Worm (Caenorhabditis elegans) whole organism, young adult: Measurements from ENCODE around the gene F25E5.1.

Source experiments
- B0035.1 ChIP-seq: sonication (generic microtip); optimal IDR thresholded peaks from 2 replicates; lab custom pipeline; 2016; ENCODE audit warnings: missing genetic modification characterization, mild to moderate bottlenecking, missing compliant biosample characterization, missing genotype, missing genetic modification reagents
- F10E7.11 ChIP-seq: sonication (generic microtip); optimal IDR thresholded peaks from 2 replicates; lab custom pipeline; 2017; ENCODE audit warnings: mild to moderate bottlenecking, missing genetic modification characterization, moderate library complexity, missing compliant biosample characterization
- F23B12.7 ChIP-seq: sonication (generic microtip); optimal IDR thresholded peaks from 2 replicates; lab custom pipeline; 2017; ENCODE audit warnings: missing genetic modification characterization, mild to moderate bottlenecking, missing compliant biosample characterization, antibody characterized with exemption, moderate library complexity; ENCODE audit not compliant: insufficient read depth
- F33H1.4 ChIP-seq: fragments of 200-800 bp; sonication (Bioruptor generic); IDR thresholded peaks from 2 replicates; pipeline ENCODE4 v1.3.6; 2022; ENCODE audit warnings: missing genetic modification reagents, missing genetic modification characterization, missing compliant biosample characterization
- F49E8.2 ChIP-seq: sonication (generic microtip); optimal IDR thresholded peaks from 3 replicates; lab custom pipeline; 2017; ENCODE audit warnings: missing genetic modification characterization, mild to moderate bottlenecking, missing compliant biosample characterization, antibody characterized with exemption, moderate library complexity; ENCODE audit not compliant: insufficient read depth
- F52B5.7 ChIP-seq: sonication (generic microtip); optimal IDR thresholded peaks from 2 replicates; lab custom pipeline; 2016; ENCODE audit warnings: mild to moderate bottlenecking, missing genetic modification characterization, missing compliant biosample characterization
- F55B11.4 ChIP-seq: sonication (generic microtip); optimal IDR thresholded peaks from 2 replicates; lab custom pipeline; 2016; ENCODE audit warnings: missing compliant biosample characterization, missing genetic modification characterization, borderline replicate concordance; ENCODE audit not compliant: insufficient read depth
- K11D2.4 ChIP-seq: fragments of 200-800 bp; sonication (Bioruptor generic); IDR thresholded peaks from 2 replicates; pipeline ENCODE4 v1.3.6; 2022; ENCODE audit warnings: missing genetic modification reagents, missing genetic modification characterization, missing compliant biosample characterization
- T26A5.8 ChIP-seq: sonication (generic microtip); optimal IDR thresholded peaks from 2 replicates; lab custom pipeline; 2016; ENCODE audit warnings: missing genetic modification characterization, missing compliant biosample characterization
- Y53F4B.3 ChIP-seq: fragments of 200-800 bp; sonication (Bioruptor generic); IDR thresholded peaks from 2 replicates; pipeline ENCODE4 v1.3.6; 2022; ENCODE audit warnings: missing genetic modification reagents, missing genetic modification characterization, missing compliant biosample characterization
- Y53G8AR.9 ChIP-seq: fragments of 200-800 bp; sonication (Bioruptor generic); conservative IDR thresholded peaks from 2 replicates; pipeline ENCODE4 v1.3.6; 2022; ENCODE audit warnings: missing genetic modification reagents, missing genetic modification characterization, missing compliant biosample characterization
- ZK185.1 ChIP-seq: sonication (generic microtip); optimal IDR thresholded peaks from 2 replicates; lab custom pipeline; 2016; ENCODE audit warnings: mild to moderate bottlenecking, missing genetic modification characterization, missing compliant biosample characterization; ENCODE audit not compliant: poor library complexity, severe bottlenecking
- ama-1 ChIP-seq, 3 experiments: fragments of 150-350 bp in 1 of 3; sonication (generic microtip) in 2 of 3; optimal IDR thresholded peaks; 2 replicates each; lab custom pipeline; 2014 to 2018; ENCODE audit warnings: missing biosample characterization in 2 of 3, missing genetic modification characterization in 2 of 3, missing genetic modification reagents in 2 of 3
- aptf-3 ChIP-seq: fragments of 200-800 bp; sonication (Bioruptor generic); IDR thresholded peaks from 2 replicates; pipeline ENCODE4 v1.3.6; 2022; ENCODE audit warnings: missing genetic modification characterization, missing compliant biosample characterization
- attf-6 ChIP-seq: fragments of 200-800 bp; sonication (Bioruptor generic); IDR thresholded peaks from 2 replicates; pipeline ENCODE4 v1.3.6; 2022; ENCODE audit warnings: missing genetic modification reagents, missing genetic modification characterization, missing compliant biosample characterization
- bed-1 ChIP-seq: fragments of 200-800 bp; sonication (Bioruptor generic); IDR thresholded peaks from 2 replicates; pipeline ENCODE4 v1.3.6; 2022; ENCODE audit warnings: missing genetic modification reagents, missing genetic modification characterization, missing compliant biosample characterization
- bed-2 ChIP-seq: fragments of 200-800 bp; sonication (Bioruptor generic); IDR thresholded peaks from 2 replicates; pipeline ENCODE4 v1.3.6; 2022; ENCODE audit warnings: missing genetic modification reagents, missing genetic modification characterization, missing compliant biosample characterization
- ceh-27 ChIP-seq: fragments of 200-800 bp; sonication (Bioruptor generic); optimal IDR thresholded peaks from 2 replicates; lab custom pipeline; 2018; ENCODE audit warnings: mild to moderate bottlenecking, missing genetic modification characterization, moderate library complexity, missing compliant biosample characterization
- ceh-40 ChIP-seq: fragments of 200-800 bp; sonication (Bioruptor generic); IDR thresholded peaks from 2 replicates; pipeline ENCODE4 v1.3.6; 2022; ENCODE audit warnings: missing genetic modification characterization, missing compliant biosample characterization
- ceh-91 ChIP-seq: fragments of 200-800 bp; sonication (Bioruptor generic); IDR thresholded peaks from 2 replicates; pipeline ENCODE4 v1.3.6; 2022; ENCODE audit warnings: missing genetic modification reagents, missing genetic modification characterization, missing compliant biosample characterization
- egrh-3 ChIP-seq: fragments of 200-800 bp; sonication (Bioruptor generic); IDR thresholded peaks from 2 replicates; pipeline ENCODE4 v1.3.6; 2022; ENCODE audit warnings: missing genetic modification reagents, missing genetic modification characterization, missing compliant biosample characterization
- fkh-3 ChIP-seq: sonication (generic microtip); optimal IDR thresholded peaks from 2 replicates; lab custom pipeline; 2016; ENCODE audit warnings: mild to moderate bottlenecking, missing genetic modification characterization, missing compliant biosample characterization
- gei-17 ChIP-seq: fragments of 200-800 bp; sonication (Bioruptor generic); optimal IDR thresholded peaks from 2 replicates; lab custom pipeline; 2018; ENCODE audit warnings: mild to moderate bottlenecking, missing genetic modification characterization, missing compliant biosample characterization
- hrde-1 ChIP-seq: sonication (generic microtip); optimal IDR thresholded peaks from 2 replicates; lab custom pipeline; 2016; ENCODE audit warnings: missing genetic modification characterization, mild to moderate bottlenecking, missing compliant biosample characterization, moderate library complexity, missing genotype, missing genetic modification reagents, borderline replicate concordance
- let-526 ChIP-seq: fragments of 200-800 bp; sonication (Bioruptor generic); IDR thresholded peaks from 2 replicates; pipeline ENCODE4 v1.3.6; 2022; ENCODE audit warnings: missing genetic modification reagents, missing genetic modification characterization, missing compliant biosample characterization
- let-607 ChIP-seq, 2 experiments: fragments of 200-800 bp in 1 of 2; sonication (Bioruptor generic) in 1 of 2; sonication (generic microtip) in 1 of 2; optimal IDR thresholded peaks; 2 replicates each; lab custom pipeline; 2016 to 2018; ENCODE audit warnings: mild to moderate bottlenecking in 2 of 2, missing compliant biosample characterization in 2 of 2, missing genetic modification characterization in 2 of 2, moderate library complexity in 2 of 2, missing genotype in 1 of 2
- lir-1 ChIP-seq: fragments of 200-800 bp; sonication (Bioruptor generic); conservative IDR thresholded peaks from 2 replicates; pipeline ENCODE4 v1.3.6; 2022; ENCODE audit warnings: missing genetic modification reagents, missing genetic modification characterization, missing compliant biosample characterization
- lsl-1 ChIP-seq: fragments of 200-800 bp; sonication (Bioruptor generic); optimal IDR thresholded peaks from 2 replicates; lab custom pipeline; 2018; ENCODE audit warnings: mild to moderate bottlenecking, missing genetic modification characterization, moderate library complexity, missing compliant biosample characterization
- lsy-27 ChIP-seq: sonication (generic microtip); optimal IDR thresholded peaks from 2 replicates; lab custom pipeline; 2017; ENCODE audit warnings: missing genetic modification characterization, mild to moderate bottlenecking, missing compliant biosample characterization, antibody characterized with exemption, missing genotype, borderline replicate concordance; ENCODE audit not compliant: insufficient read depth
- madf-3 ChIP-seq: fragments of 200-800 bp; sonication (Bioruptor generic); IDR thresholded peaks from 2 replicates; pipeline ENCODE4 v1.3.6; 2022; ENCODE audit warnings: missing genetic modification reagents, missing genetic modification characterization, missing compliant biosample characterization
- madf-6 ChIP-seq: fragments of 200-800 bp; sonication (Bioruptor generic); IDR thresholded peaks from 2 replicates; pipeline ENCODE4 v1.3.6; 2022; ENCODE audit warnings: missing genetic modification reagents, missing genetic modification characterization, missing compliant biosample characterization
- madf-8 ChIP-seq: fragments of 200-800 bp; sonication (Bioruptor generic); conservative IDR thresholded peaks from 2 replicates; pipeline ENCODE4 v1.3.6; 2022; ENCODE audit warnings: missing genetic modification reagents, missing genetic modification characterization, missing compliant biosample characterization
- mel-28 ChIP-seq: sonication (generic microtip); optimal IDR thresholded peaks from 2 replicates; lab custom pipeline; 2016; ENCODE audit warnings: borderline replicate concordance, mild to moderate bottlenecking, missing genetic modification characterization, missing compliant biosample characterization
- mxl-1 ChIP-seq: sonication (generic microtip); optimal IDR thresholded peaks from 2 replicates; lab custom pipeline; 2016; ENCODE audit warnings: missing genetic modification characterization, missing compliant biosample characterization
- nhr-179 ChIP-seq: sonication (generic microtip); optimal IDR thresholded peaks from 2 replicates; lab custom pipeline; 2016; ENCODE audit warnings: mild to moderate bottlenecking, missing genetic modification characterization, missing compliant biosample characterization
- snpc-1.1 ChIP-seq: sonication (generic microtip); optimal IDR thresholded peaks from 2 replicates; lab custom pipeline; 2017; ENCODE audit warnings: missing genetic modification characterization, mild to moderate bottlenecking, missing compliant biosample characterization, antibody characterized with exemption, moderate library complexity, missing genotype, missing genetic modification reagents; ENCODE audit not compliant: insufficient read depth
- snpc-3.4 ChIP-seq: sonication (generic microtip); optimal IDR thresholded peaks from 2 replicates; lab custom pipeline; 2017; ENCODE audit warnings: missing genetic modification characterization, mild to moderate bottlenecking, missing compliant biosample characterization, antibody characterized with exemption, moderate library complexity, missing genotype, missing genetic modification reagents
- snpc-4 ChIP-seq, 5 experiments: fragments of 150-350 bp in 1 of 5; sonication (generic microtip) in 4 of 5; optimal IDR thresholded peaks; 2 replicates each; lab custom pipeline; 2014 to 2018; ENCODE audit warnings: missing genetic modification characterization in 5 of 5, missing biosample characterization in 3 of 5, antibody characterized with exemption in 2 of 5, mild to moderate bottlenecking in 2 of 5, missing compliant biosample characterization in 2 of 5, missing genotype in 2 of 5, moderate library complexity in 2 of 5, missing genetic modification reagents in 1 of 5
- somi-1 ChIP-seq: fragments of 200-800 bp; sonication (Bioruptor generic); optimal IDR thresholded peaks from 2 replicates; lab custom pipeline; 2018; ENCODE audit warnings: mild to moderate bottlenecking, missing genetic modification characterization, missing compliant biosample characterization
- sptf-2 ChIP-seq: fragments of 200-800 bp; sonication (Bioruptor generic); optimal IDR thresholded peaks from 2 replicates; lab custom pipeline; 2018; ENCODE audit warnings: mild to moderate bottlenecking, missing genetic modification characterization, missing compliant biosample characterization
- zim-3 ChIP-seq: sonication (generic microtip); optimal IDR thresholded peaks from 2 replicates; lab custom pipeline; 2017; ENCODE audit warnings: mild to moderate bottlenecking, missing genetic modification characterization, moderate library complexity, missing compliant biosample characterization
- ztf-18 ChIP-seq: sonication (generic microtip); optimal IDR thresholded peaks from 2 replicates; lab custom pipeline; 2016; ENCODE audit warnings: missing genotype, mild to moderate bottlenecking, missing genetic modification characterization, missing compliant biosample characterization
- ztf-26 ChIP-seq: sonication (generic microtip); optimal IDR thresholded peaks from 2 replicates; lab custom pipeline; 2017; ENCODE audit warnings: missing genetic modification characterization, missing compliant biosample characterization
- ztf-28 ChIP-seq: fragments of 200-800 bp; sonication (Bioruptor generic); IDR thresholded peaks from 2 replicates; pipeline ENCODE4 v1.3.6; 2022; ENCODE audit warnings: missing genetic modification reagents, missing genetic modification characterization, missing compliant biosample characterization

F25E5.1 gene

DNA sequence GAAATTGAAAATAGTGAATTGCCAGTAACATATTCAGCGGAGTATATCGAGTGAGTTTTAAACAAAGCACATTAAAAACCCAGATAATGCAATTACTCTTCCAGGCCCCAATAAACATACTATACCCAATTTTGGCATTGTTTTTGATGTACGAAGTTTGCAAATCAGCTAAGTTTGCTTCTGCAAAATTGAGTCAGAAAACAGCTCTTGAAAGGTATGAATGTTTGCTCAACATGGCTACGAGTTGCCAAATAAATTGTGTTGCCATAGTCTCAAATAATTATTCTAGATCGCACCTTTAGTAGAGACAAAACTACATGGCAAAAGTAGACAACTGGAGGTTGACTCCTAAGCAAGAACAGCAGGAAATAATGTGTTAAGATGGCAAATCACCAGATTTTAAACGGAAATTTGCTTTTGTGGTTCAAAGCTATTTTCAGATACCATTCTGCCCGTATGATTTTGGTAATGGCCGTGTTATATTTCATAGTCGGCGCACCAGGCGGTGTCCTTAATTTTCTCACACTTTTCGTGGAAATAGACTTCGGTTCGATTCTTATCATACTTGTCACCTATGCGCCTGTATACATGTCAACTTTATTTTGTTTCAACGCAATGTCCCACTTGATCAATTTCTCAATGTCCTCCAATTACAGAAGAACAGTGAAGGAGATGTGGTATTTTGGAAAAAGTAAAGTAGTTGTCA lies 33.1 kb upstream of the F25E5.1 start (continued):
- TF ChIP-seq ceh-91 (GFP tag; lab: Robert Waterston, UW), result no peak
- peak; percentile 96 for TF ChIP-seq F52B5.7 (tag; lab: Kevin White, UChicago)
- no peak for TF ChIP-seq snpc-3.4
- no peak for TF ChIP-seq mel-28
- no peak for TF ChIP-seq let-526 (GFP tag; lab: Robert Waterston, UW)
- peak; percentile 22; the same call in 1 of the 2 replicates for TF ChIP-seq madf-6 (GFP tag; lab: Robert Waterston, UW)
- TF ChIP-seq K11D2.4 (GFP tag; lab: Robert Waterston, UW), result no peak; the same call in 1 of the 2 replicates
- 0 out of 2 replicates have a peak, but pooled peaks have one; percentile 2 for TF ChIP-seq madf-3
- no peak for TF ChIP-seq F33H1.4 (GFP tag; lab: Robert Waterston, UW)
- no peak for TF ChIP-seq nhr-179 (tag; lab: Kevin White, UChicago)
- 0 out of 2 replicates have a peak, but pooled peaks have one; percentile 6 for TF ChIP-seq ceh-40 (GFP tag; lab: Robert Waterston, UW)
- TF ChIP-seq T26A5.8 (tag; lab: Kevin White, UChicago), result no peak
- no peak for TF ChIP-seq ztf-18
- TF ChIP-seq gei-17 (GFP tag; lab: Kevin White, UChicago), result no peak
- TF ChIP-seq snpc-4 (GFP tag; optimal IDR thresholded peaks at IDR 0.05; lab: Kevin White, UChicago), result no peak
- TF ChIP-seq snpc-4 (tag; optimal IDR thresholded peaks at IDR 0.05; lab: Kevin White, UChicago), result no peak
- peak in 1 of 2 experiments; percentile 42 for TF ChIP-seq let-607 (tag; optimal IDR thresholded peaks at IDR 0.05; lab: Kevin White, UChicago)
- TF ChIP-seq somi-1, result no peak
- no peak for TF ChIP-seq sptf-2 (GFP tag; lab: Kevin White, UChicago)
- TF ChIP-seq Y53G8AR.9 (GFP tag; lab: Robert Waterston, UW), result peak; percentile 91; the same call in 1 of the 2 replicates
- TF ChIP-seq egrh-3 (GFP tag; lab: Robert Waterston, UW), result no peak
- TF ChIP-seq ama-1 (optimal IDR thresholded peaks at IDR 0.05; lab: Kevin White, UChicago), result peak; percentile 88
- TF ChIP-seq ama-1 (GFP tag; optimal IDR thresholded peaks at IDR 0.05; lab: Kevin White, UChicago), result no peak
- TF ChIP-seq bed-1 (GFP tag; lab: Robert Waterston, UW), result no peak
- no peak for TF ChIP-seq hrde-1 (tag; lab: Kevin White, UChicago)
- TF ChIP-seq lsl-1 (GFP tag; lab: Kevin White, UChicago), result no peak
- no peak for TF ChIP-seq F23B12.7 (tag; lab: Kevin White, UChicago)
- no peak for TF ChIP-seq aptf-3 (GFP tag; lab: Robert Waterston, UW)
- no peak for TF ChIP-seq madf-8
- no peak for TF ChIP-seq F10E7.11 (tag; lab: Kevin White, UChicago)
- no peak for TF ChIP-seq Y53F4B.3 (GFP tag; lab: Robert Waterston, UW)
- no peak for TF ChIP-seq attf-6 (GFP tag; lab: Robert Waterston, UW)
- TF ChIP-seq ztf-28 (GFP tag; lab: Robert Waterston, UW), result no peak
- peak; percentile 21 for TF ChIP-seq B0035.1 (tag; lab: Kevin White, UChicago)
- TF ChIP-seq mxl-1 (tag; lab: Kevin White, UChicago), result peak; percentile 4
- peak; percentile 1 for TF ChIP-seq fkh-3 (tag; lab: Kevin White, UChicago)
- TF ChIP-seq F49E8.2, result no peak
- peak; percentile 65 for TF ChIP-seq zim-3 (tag; lab: Kevin White, UChicago)
- TF ChIP-seq bed-2 (GFP tag; lab: Robert Waterston, UW), result no peak
- TF ChIP-seq F55B11.4 (tag; lab: Kevin White, UChicago), result no peak
- TF ChIP-seq lir-1, result no peak
- no peak for TF ChIP-seq lsy-27 (tag; lab: Kevin White, UChicago)
- no peak for TF ChIP-seq snpc-1.1
- TF ChIP-seq ceh-27 (GFP tag; lab: Kevin White, UChicago), result peak; percentile 9
- peak; percentile 17 for TF ChIP-seq ZK185.1 (tag; lab: Kevin White, UChicago)
- TF ChIP-seq ztf-26 (tag; lab: Kevin White, UChicago), result peak; percentile 40
